Worm (Caenorhabditis elegans): Measurements from ENCODE around the gene twk-26.

DNA sequence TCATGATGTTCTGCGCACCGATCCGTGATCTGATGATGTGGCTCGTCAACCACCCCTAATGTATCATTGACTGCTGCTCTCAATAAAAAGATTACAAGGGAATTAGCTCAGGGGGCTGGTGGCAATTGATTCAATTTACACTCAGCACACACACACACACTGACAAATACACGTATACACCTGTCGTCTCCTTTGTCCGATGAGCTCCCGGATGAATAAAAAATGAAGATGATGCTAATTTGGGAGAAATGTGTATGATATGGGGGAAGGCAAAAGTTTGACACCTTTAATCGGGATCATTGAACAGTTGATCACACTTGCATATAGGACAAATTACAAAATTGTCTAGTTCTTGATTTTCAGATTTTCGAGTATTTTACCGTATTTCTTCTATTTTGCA, 12.4 kb upstream of the twk-26 start:
- no peak for TF ChIP-seq dao-5 (tag; optimal IDR thresholded peaks at IDR 0.05)
- no peak for TF ChIP-seq W03F9.2 (tag; optimal IDR thresholded peaks at IDR 0.05)
